Worm (Caenorhabditis elegans) whole organism, late embryonic: ENCODE measurements around the gene T15H9.4.

ENCODE experiments used
- ahr-1 ChIP-seq: sonication (generic microtip); optimal IDR thresholded peaks from 2 replicates; lab custom pipeline; 2016; ENCODE audit warnings: missing genetic modification characterization, missing compliant biosample characterization
- ama-1 ChIP-seq: fragments of 150-350 bp; optimal IDR thresholded peaks from 2 replicates; lab custom pipeline; 2014
- ceh-22 ChIP-seq: sonication (generic microtip); optimal IDR thresholded peaks from 2 replicates; lab custom pipeline; 2017; ENCODE audit warnings: missing biosample characterization, missing genetic modification characterization
- ceh-45 ChIP-seq: fragments of 200-800 bp; sonication (Bioruptor generic); IDR thresholded peaks from 2 replicates; pipeline ENCODE4 v1.3.6; 2022; ENCODE audit warnings: missing genetic modification reagents, missing genetic modification characterization, missing compliant biosample characterization
- ceh-48 ChIP-seq: sonication (generic microtip); optimal IDR thresholded peaks from 2 replicates; lab custom pipeline; 2016; ENCODE audit warnings: missing genetic modification characterization, inconsistent platforms, missing compliant biosample characterization
- fkh-10 ChIP-seq: fragments of 150-350 bp; optimal IDR thresholded peaks from 2 replicates; lab custom pipeline; 2014; ENCODE audit warnings: missing biosample characterization, missing genetic modification reagents, missing genetic modification characterization
- hlh-30 ChIP-seq: sonication (generic microtip); optimal IDR thresholded peaks from 2 replicates; lab custom pipeline; 2017; ENCODE audit warnings: antibody characterized with exemption, missing genetic modification characterization, missing compliant biosample characterization; ENCODE audit not compliant: insufficient read depth
- lim-6 ChIP-seq: sonication (generic microtip); optimal IDR thresholded peaks from 2 replicates; lab custom pipeline; 2016; ENCODE audit warnings: missing genetic modification characterization, missing compliant biosample characterization
- nfya-1 ChIP-seq: sonication (generic microtip); optimal IDR thresholded peaks from 2 replicates; lab custom pipeline; 2017; ENCODE audit warnings: missing genetic modification characterization, mild to moderate bottlenecking, missing compliant biosample characterization, antibody characterized with exemption, moderate library complexity
- pag-3 ChIP-seq: sonication (generic microtip); optimal IDR thresholded peaks from 2 replicates; lab custom pipeline; 2016; ENCODE audit warnings: missing compliant biosample characterization, missing genetic modification characterization, borderline replicate concordance
- pha-2 ChIP-seq: sonication (generic microtip); optimal IDR thresholded peaks from 2 replicates; lab custom pipeline; 2017; ENCODE audit warnings: mild to moderate bottlenecking, missing genetic modification characterization, missing compliant biosample characterization

DNA sequence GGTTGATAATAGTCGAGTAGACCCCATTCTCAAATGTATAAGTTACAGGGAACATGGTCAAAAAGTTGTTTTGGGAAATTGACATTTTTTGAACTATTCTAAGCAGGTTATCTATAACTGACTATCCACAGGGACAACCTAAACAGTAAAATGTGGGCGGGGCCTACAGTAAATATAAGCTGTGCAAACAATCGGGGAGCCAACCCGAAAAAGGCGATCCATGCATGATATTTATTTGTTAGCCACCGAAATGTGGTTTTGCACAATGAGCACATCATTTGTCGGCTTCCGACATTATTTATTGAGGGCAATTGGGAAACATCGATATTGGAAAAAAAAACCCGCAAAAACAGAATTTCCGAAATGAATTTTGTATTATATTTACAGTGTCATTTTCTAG lies 3.1 kb downstream of the T15H9.4 start, which contains the start of gene hlh-6:
- TF ChIP-seq hlh-30 (tag; lab: Kevin White, UChicago) = no peak
- no peak for TF ChIP-seq pha-2
- TF ChIP-seq ceh-48 = no peak
- no peak for TF ChIP-seq ahr-1 (tag; lab: Kevin White, UChicago)
- no peak for TF ChIP-seq nfya-1 (tag; lab: Kevin White, UChicago)
- TF ChIP-seq pag-3 (tag; lab: Kevin White, UChicago) = no peak
- TF ChIP-seq ama-1 = no peak
- no peak for TF ChIP-seq fkh-10 (GFP tag; lab: Kevin White, UChicago)
- TF ChIP-seq ceh-45 = no peak
- TF ChIP-seq lim-6 = no peak
- no peak for TF ChIP-seq ceh-22 (tag; lab: Kevin White, UChicago)
